Worm (Caenorhabditis elegans): ENCODE results near the gene vps-26.

The vps-26 gene

ce11 chrIV:9336538-9337090 is 5.0 kb downstream of the vps-26 start, which contains the start of gene T20D3.5:
T20D3.5 (plus strand) TSS chrIV:9337040.
- TF ChIP-seq nhr-76 (tag; optimal IDR thresholded peaks at IDR 0.05) (no peak), unc-39 (tag; optimal IDR thresholded peaks at IDR 0.05) (no peak), elt-3 (tag; optimal IDR thresholded peaks at IDR 0.05) (no peak), hlh-1 (tag; optimal IDR thresholded peaks at IDR 0.05) (no peak), ceh-43 (GFP tag; optimal IDR thresholded peaks at IDR 0.05) (no peak), pha-4 (tag; optimal IDR thresholded peaks at IDR 0.05) (no peak), sptf-1 (tag; optimal IDR thresholded peaks at IDR 0.05) (no peak), snpc-4 (tag; optimal IDR thresholded peaks at IDR 0.05) (no peak), ham-2 (GFP tag; optimal IDR thresholded peaks at IDR 0.05) (no peak)

- TF ChIP-seq nhr-76 (tag; optimal IDR thresholded peaks at IDR 0.05) (no peak), flh-1 (GFP tag; optimal IDR thresholded peaks at IDR 0.05) (no peak)
These were observed 5.9 kb downstream of the vps-26 start, which contains the start of the genes coa-4 and T20D3.14 for ce11 chrIV:9335552-9336251. coa-4 (minus strand) TSS chrIV:9335602. T20D3.14 (minus strand) TSS chrIV:9335909.

- TF ChIP-seq pha-4 (tag; optimal IDR thresholded peaks at IDR 0.05) (no peak), drap-1 (GFP tag; optimal IDR thresholded peaks at IDR 0.05) (no peak), hlh-1 (tag; optimal IDR thresholded peaks at IDR 0.05) (no peak), M03D4.4 (tag; optimal IDR thresholded peaks at IDR 0.05) (no peak), ceh-43 (GFP tag; optimal IDR thresholded peaks at IDR 0.05) (no peak), nhr-28 (tag; optimal IDR thresholded peaks at IDR 0.05) (no peak), lin-13 (tag; optimal IDR thresholded peaks at IDR 0.05) (no peak), mls-2 (tag; optimal IDR thresholded peaks at IDR 0.05) (no peak), snpc-4 (tag; optimal IDR thresholded peaks at IDR 0.05) (no peak), nhr-12 (tag; optimal IDR thresholded peaks at IDR 0.05) (no peak), ceh-83 (GFP tag; optimal IDR thresholded peaks at IDR 0.05) (no peak), flh-1 (GFP tag; optimal IDR thresholded peaks at IDR 0.05) (no peak), nhr-76 (tag; optimal IDR thresholded peaks at IDR 0.05) (no peak), elt-1 (tag; optimal IDR thresholded peaks at IDR 0.05; ENCODE audit: borderline replicate concordance, insufficient read depth) (no peak)
These were observed 8.6 kb downstream of the vps-26 start for ce11 chrIV:9333007-9333406.

- TF ChIP-seq tbx-8 (GFP tag; optimal IDR thresholded peaks at IDR 0.05) (no peak), ceh-39 (tag; optimal IDR thresholded peaks at IDR 0.05) (no peak), ceh-43 (GFP tag; optimal IDR thresholded peaks at IDR 0.05) (no peak), elt-1 (tag; optimal IDR thresholded peaks at IDR 0.05; ENCODE audit: borderline replicate concordance, insufficient read depth) (no peak), mep-1 (tag; optimal IDR thresholded peaks at IDR 0.05) (no peak), pha-4 (tag; optimal IDR thresholded peaks at IDR 0.05) (no peak), ham-2 (GFP tag; optimal IDR thresholded peaks at IDR 0.05) (no peak), mls-2 (tag; optimal IDR thresholded peaks at IDR 0.05) (no peak), drap-1 (GFP tag; optimal IDR thresholded peaks at IDR 0.05) (no peak), M03D4.4 (tag; optimal IDR thresholded peaks at IDR 0.05) (no peak), hlh-1 (tag; optimal IDR thresholded peaks at IDR 0.05) (no peak), blmp-1 (tag; optimal IDR thresholded peaks at IDR 0.05) (no peak), nhr-28 (tag; optimal IDR thresholded peaks at IDR 0.05) (no peak), lin-32 (GFP tag; optimal IDR thresholded peaks at IDR 0.05) (no peak), unc-120 (tag; optimal IDR thresholded peaks at IDR 0.05; ENCODE audit: poor library complexity, severe bottlenecking) (no peak), nhr-76 (tag; optimal IDR thresholded peaks at IDR 0.05) (no peak), sptf-1 (tag; optimal IDR thresholded peaks at IDR 0.05) (no peak), lsy-2 (tag; optimal IDR thresholded peaks at IDR 0.05) (no peak), zip-8 (tag; optimal IDR thresholded peaks at IDR 0.05) (no peak)
These were observed 10.8 kb downstream of the vps-26 start, which contains the start of gene nspg-7.1 for ce11 chrIV:9330755-9331154. nspg-7.1 (minus strand) TSS chrIV:9330855.

- no peak for TF ChIP-seq ces-1 (GFP tag; optimal IDR thresholded peaks at IDR 0.05)
- TF ChIP-seq unc-39 (tag; optimal IDR thresholded peaks at IDR 0.05) = no peak
- no peak for TF ChIP-seq ceh-39 (tag; optimal IDR thresholded peaks at IDR 0.05)
- no peak for TF ChIP-seq drap-1 (GFP tag; optimal IDR thresholded peaks at IDR 0.05)
- no peak for TF ChIP-seq pha-4 (tag; optimal IDR thresholded peaks at IDR 0.05)
- no peak for TF ChIP-seq flh-1 (GFP tag; optimal IDR thresholded peaks at IDR 0.05)
- no peak for TF ChIP-seq zip-8 (tag; optimal IDR thresholded peaks at IDR 0.05)
- no peak for TF ChIP-seq nhr-76 (tag; optimal IDR thresholded peaks at IDR 0.05)
- TF ChIP-seq unc-62 (GFP tag; optimal IDR thresholded peaks at IDR 0.05) = no peak
- no peak for TF ChIP-seq mep-1 (tag; optimal IDR thresholded peaks at IDR 0.05)
- TF ChIP-seq ham-2 (GFP tag; optimal IDR thresholded peaks at IDR 0.05) = no peak
- no peak for TF ChIP-seq ceh-83 (GFP tag; optimal IDR thresholded peaks at IDR 0.05)
These were observed 13.9 kb downstream of the vps-26 start, which contains the start of gene clec-183 for ce11 chrIV:9327706-9328105. clec-183 (plus strand) TSS chrIV:9328006.

Data from whole organism, mixed stage, embryonic.